Fruit fly (Drosophila melanogaster): ENCODE results near the gene ppk19.

The ppk19 gene

dm6 chr3R:29699220-29699619 is 27.0 kb downstream of the ppk19 start (continued):
- TF ChIP-seq CG18476 (GFP tag; optimal IDR thresholded peaks at IDR 0.05): no peak
- TF ChIP-seq sd (tag; optimal IDR thresholded peaks at IDR 0.05): no peak
- TF ChIP-seq CG1233 (GFP tag; optimal IDR thresholded peaks at IDR 0.05): no peak
- TF ChIP-seq Ravus (GFP tag; IDR thresholded peaks at IDR 0.05): no peak
- TF ChIP-seq CG18599 (GFP tag; optimal IDR thresholded peaks at IDR 0.05): no peak
- TF ChIP-seq Poxn (GFP tag; IDR thresholded peaks at IDR 0.05): no peak
- TF ChIP-seq CG15514 (GFP tag; optimal IDR thresholded peaks at IDR 0.05): no peak
- TF ChIP-seq CG10979 (tag; optimal IDR thresholded peaks at IDR 0.05): peak; percentile 24
- TF ChIP-seq her (GFP tag; optimal IDR thresholded peaks at IDR 0.05): no peak
- TF ChIP-seq sqz (GFP tag; optimal IDR thresholded peaks at IDR 0.05): no peak
- no peak for TF ChIP-seq Sry-β (GFP tag; optimal IDR thresholded peaks at IDR 0.05)
- peak; percentile 37 for TF ChIP-seq dmrt11E (tag; optimal IDR thresholded peaks at IDR 0.05)
- TF ChIP-seq E2f2 (GFP tag; IDR thresholded peaks at IDR 0.05): 0 out of 2 replicates have a peak, but pooled peaks have one; percentile 8
- no peak for TF ChIP-seq MTF-1 (GFP tag; optimal IDR thresholded peaks at IDR 0.05; ENCODE audit: borderline replicate concordance)
- TF ChIP-seq Awh (GFP tag; IDR thresholded peaks at IDR 0.05): peak; percentile 65; the same call in 1 of the 2 replicates
- TF ChIP-seq Scr (GFP tag; IDR thresholded peaks at IDR 0.05; ENCODE audit: partially characterized antibody): no peak
- TF ChIP-seq CG10565 (GFP tag; optimal IDR thresholded peaks at IDR 0.05): no peak
- no peak for TF ChIP-seq rib (GFP tag; IDR thresholded peaks at IDR 0.05)
- TF ChIP-seq zen2 (GFP tag; IDR thresholded peaks at IDR 0.05; ENCODE audit: partially characterized antibody): no peak
- TF ChIP-seq CG3281 (GFP tag; optimal IDR thresholded peaks at IDR 0.05): no peak
- TF ChIP-seq CG8765 (GFP tag; IDR thresholded peaks at IDR 0.05): peak; percentile 35; the same call in 1 of the 2 replicates
- TF ChIP-seq D (optimal IDR thresholded peaks at IDR 0.05): no peak
- TF ChIP-seq D (GFP tag; optimal IDR thresholded peaks at IDR 0.05): no peak
- no peak for TF ChIP-seq CG12155 (GFP tag; optimal IDR thresholded peaks at IDR 0.05)
- peak; percentile 52; the same call in 1 of the 2 replicates for TF ChIP-seq danr (GFP tag; IDR thresholded peaks at IDR 0.05)
- TF ChIP-seq sens-2 (GFP tag; IDR thresholded peaks at IDR 0.05): peak; percentile 62; the same call in 1 of the 2 replicates
- TF ChIP-seq Bgb (GFP tag; IDR thresholded peaks at IDR 0.05; ENCODE audit: partially characterized antibody): no peak
- no peak for TF ChIP-seq Lim3 (GFP tag; IDR thresholded peaks at IDR 0.05)
- no peak for TF ChIP-seq CG14014 (GFP tag; IDR thresholded peaks at IDR 0.05)
- TF ChIP-seq luna (GFP tag; optimal IDR thresholded peaks at IDR 0.05): no peak
- TF ChIP-seq CG31224 (GFP tag; IDR thresholded peaks at IDR 0.05): 0 out of 2 replicates have a peak, but pooled peaks have one; percentile 10
- peak; percentile 59 for TF ChIP-seq esg (GFP tag; conservative IDR thresholded peaks at IDR 0.05)
- TF ChIP-seq slbo (GFP tag; IDR thresholded peaks at IDR 0.05): peak; percentile 15; the same call in 1 of the 2 replicates
- TF ChIP-seq CG9817 (tag; optimal IDR thresholded peaks at IDR 0.05): no peak
- no peak for TF ChIP-seq CG12236 (GFP tag; optimal IDR thresholded peaks at IDR 0.05)
- no peak for TF ChIP-seq ato (GFP tag; IDR thresholded peaks at IDR 0.05; ENCODE audit: partially characterized antibody)
- peak; percentile 48; the same call in 1 of the 3 replicates for TF ChIP-seq ci (GFP tag; IDR thresholded peaks at IDR 0.05)
- TF ChIP-seq hkb (optimal IDR thresholded peaks at IDR 0.05): no peak
- TF ChIP-seq hkb (GFP tag; IDR thresholded peaks at IDR 0.05): peak; percentile 49
- no peak for TF ChIP-seq repo (GFP tag; optimal IDR thresholded peaks at IDR 0.05)
- no peak for TF ChIP-seq twi (tag; optimal IDR thresholded peaks at IDR 0.05)
- no peak for TF ChIP-seq CG13624 (GFP tag; optimal IDR thresholded peaks at IDR 0.05)
- no peak for TF ChIP-seq Oli (tag; optimal IDR thresholded peaks at IDR 0.05)
- no peak for TF ChIP-seq caup (GFP tag; optimal IDR thresholded peaks at IDR 0.05; ENCODE audit: severe bottlenecking)
- TF ChIP-seq fu2 (GFP tag; optimal IDR thresholded peaks at IDR 0.05): no peak
- no peak for TF ChIP-seq Bteb2 (GFP tag; optimal IDR thresholded peaks at IDR 0.05)
- TF ChIP-seq HHEX (GFP tag; optimal IDR thresholded peaks at IDR 0.05): no peak
- TF ChIP-seq CG11560 (tag; IDR thresholded peaks at IDR 0.05): no peak
- TF ChIP-seq Rfx (GFP tag; IDR thresholded peaks at IDR 0.05): no peak
- no peak for TF ChIP-seq bcd (GFP tag; optimal IDR thresholded peaks at IDR 0.05)
- no peak for TF ChIP-seq CG33213 (GFP tag; optimal IDR thresholded peaks at IDR 0.05)

Measured in whole organism, embryonic.